Fruit fly (Drosophila melanogaster): ENCODE measurements around the gene Hel89B.

Hel89B gene

DNA sequence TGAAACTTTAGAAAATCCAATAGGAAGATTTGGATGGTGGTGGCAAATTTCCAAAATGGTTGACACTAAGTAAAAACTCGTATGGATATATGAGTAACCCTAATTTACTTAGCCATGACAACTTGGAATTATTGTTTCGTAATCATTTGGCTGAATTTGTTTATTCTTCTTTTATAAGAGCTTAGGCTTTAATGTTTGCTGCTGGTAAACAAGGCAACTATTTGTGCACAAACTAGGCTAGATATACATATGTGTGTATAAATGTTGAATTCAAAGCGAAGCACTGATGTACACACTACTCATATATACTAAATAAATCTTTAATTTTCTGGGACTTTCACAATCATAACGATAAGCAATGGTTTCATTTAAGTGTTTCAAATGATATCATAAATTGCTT is 32.8 kb downstream of the Hel89B start (continued):
- peak; percentile 38; the same call in 1 of the 2 replicates for TF ChIP-seq CG31441 (GFP tag; IDR thresholded peaks at IDR 0.05)
- TF ChIP-seq ab (GFP tag; optimal IDR thresholded peaks at IDR 0.05) = no peak
- TF ChIP-seq CG7963 (GFP tag; IDR thresholded peaks at IDR 0.05; ENCODE audit: partially characterized antibody) = no peak
- no peak for TF ChIP-seq Oaz (GFP tag; IDR thresholded peaks at IDR 0.05)
- no peak for TF ChIP-seq CG3726 (GFP tag; IDR thresholded peaks at IDR 0.05)
- TF ChIP-seq HLH54F (GFP tag; optimal IDR thresholded peaks at IDR 0.05) = no peak
- no peak for TF ChIP-seq CG11247 (GFP tag; IDR thresholded peaks at IDR 0.05)
- no peak for TF ChIP-seq pita (GFP tag; optimal IDR thresholded peaks at IDR 0.05)
- TF ChIP-seq odd (GFP tag; optimal IDR thresholded peaks at IDR 0.05) = peak; percentile 58
- no peak for TF ChIP-seq CG4730 (GFP tag; IDR thresholded peaks at IDR 0.05)
- no peak for TF ChIP-seq E2f1 (GFP tag; IDR thresholded peaks at IDR 0.05)
- TF ChIP-seq CG14014 (GFP tag; IDR thresholded peaks at IDR 0.05) = no peak; the same call in 1 of the 2 replicates
- TF ChIP-seq sc (optimal IDR thresholded peaks at IDR 0.05) = no peak
- peak; percentile 42 for TF ChIP-seq sc (GFP tag; optimal IDR thresholded peaks at IDR 0.05)
- no peak for TF ChIP-seq gfzf (GFP tag; optimal IDR thresholded peaks at IDR 0.05)
- TF ChIP-seq CG15269 (tag; optimal IDR thresholded peaks at IDR 0.05) = peak; percentile 38
- TF ChIP-seq CG7987 (GFP tag; optimal IDR thresholded peaks at IDR 0.05) = peak; percentile 74
- TF ChIP-seq CG14667 (GFP tag; IDR thresholded peaks at IDR 0.05) = no peak
- no peak for TF ChIP-seq br (optimal IDR thresholded peaks at IDR 0.05)
- TF ChIP-seq CG5180 (GFP tag; optimal IDR thresholded peaks at IDR 0.05) = peak; percentile 41
- TF ChIP-seq croc (GFP tag; conservative IDR thresholded peaks at IDR 0.05) = no peak
- TF ChIP-seq Dip2 (GFP tag; IDR thresholded peaks at IDR 0.05) = no peak
- no peak for TF ChIP-seq NK7.1 (GFP tag; optimal IDR thresholded peaks at IDR 0.05)
- TF ChIP-seq unpg (GFP tag; optimal IDR thresholded peaks at IDR 0.05) = peak; percentile 61
- no peak for TF ChIP-seq hbn (GFP tag; IDR thresholded peaks at IDR 0.05; ENCODE audit: partially characterized antibody)
- TF ChIP-seq Deaf1 (tag; optimal IDR thresholded peaks at IDR 0.05) = no peak
- TF ChIP-seq CG10274 (GFP tag; optimal IDR thresholded peaks at IDR 0.05) = no peak
- TF ChIP-seq CG31365 (tag; optimal IDR thresholded peaks at IDR 0.05) = peak; percentile 47
- TF ChIP-seq CG2116 (GFP tag; optimal IDR thresholded peaks at IDR 0.05) = no peak
- TF ChIP-seq CHES-1-like (GFP tag; optimal IDR thresholded peaks at IDR 0.05) = no peak
- no peak for TF ChIP-seq tin (GFP tag; optimal IDR thresholded peaks at IDR 0.05)
- no peak for TF ChIP-seq jing (GFP tag; optimal IDR thresholded peaks at IDR 0.05)
- no peak for TF ChIP-seq danr (GFP tag; IDR thresholded peaks at IDR 0.05)
- peak; percentile 52 for TF ChIP-seq CG7839 (tag; optimal IDR thresholded peaks at IDR 0.05)
- peak; percentile 28 for TF ChIP-seq CG12769 (tag; optimal IDR thresholded peaks at IDR 0.05)
- TF ChIP-seq CG4404 (GFP tag; IDR thresholded peaks at IDR 0.05) = no peak
- TF ChIP-seq zfh1 (GFP tag; IDR thresholded peaks at IDR 0.05) = no peak
- TF ChIP-seq Meics (GFP tag; optimal IDR thresholded peaks at IDR 0.05) = peak; percentile 40
- TF ChIP-seq Max (GFP tag; optimal IDR thresholded peaks at IDR 0.05) = no peak
- TF ChIP-seq sens (GFP tag) = peak; percentile 92
- TF ChIP-seq Ets97D (GFP tag; optimal IDR thresholded peaks at IDR 0.05) = no peak
- TF ChIP-seq CG9932 (GFP tag; IDR thresholded peaks at IDR 0.05) = no peak
- no peak for TF ChIP-seq CG6175 (GFP tag; IDR thresholded peaks at IDR 0.05)
- TF ChIP-seq hkb (optimal IDR thresholded peaks at IDR 0.05) = no peak
- TF ChIP-seq hkb (GFP tag; IDR thresholded peaks at IDR 0.05) = no peak
- peak; percentile 20 for TF ChIP-seq fd96Cb (tag; optimal IDR thresholded peaks at IDR 0.05)
- peak; percentile 63 for TF ChIP-seq PHDP (tag; optimal IDR thresholded peaks at IDR 0.05)
- no peak for TF ChIP-seq Aef1 (GFP tag; IDR thresholded peaks at IDR 0.05)
- TF ChIP-seq CG34422 (GFP tag; IDR thresholded peaks at IDR 0.05) = no peak
- TF ChIP-seq NfI (GFP tag; optimal IDR thresholded peaks at IDR 0.05) = peak; percentile 17
- peak; percentile 93 for TF ChIP-seq Med (GFP tag)
- no peak for TF ChIP-seq trh (GFP tag; optimal IDR thresholded peaks at IDR 0.05)
- TF ChIP-seq hb (GFP tag; IDR thresholded peaks at IDR 0.05; ENCODE audit: partially characterized antibody) = no peak
